Worm (Caenorhabditis elegans): ENCODE measurements around the gene C37C3.11.

DNA sequence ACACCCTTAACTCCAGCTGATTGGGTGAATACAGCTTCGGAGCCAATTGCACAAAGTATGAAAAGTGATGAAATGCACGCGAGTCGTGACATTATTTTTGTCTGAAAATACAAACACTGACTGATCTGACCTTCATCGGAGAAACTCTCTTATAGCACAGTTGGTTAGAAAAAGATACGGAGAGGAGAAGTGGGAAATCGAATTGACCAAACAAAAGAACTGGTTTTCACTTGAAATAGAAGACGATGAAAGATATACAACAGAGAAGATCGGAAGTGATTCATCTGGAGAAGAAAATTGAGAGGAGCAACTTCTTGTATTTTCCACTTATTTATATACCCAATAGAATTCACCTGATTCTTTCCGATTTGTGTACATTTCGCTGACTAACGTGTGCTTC lies 26.8 kb downstream of the C37C3.11 start, which contains the start of gene ttr-33:
- TF ChIP-seq dpl-1 (GFP tag; optimal IDR thresholded peaks at IDR 0.05) (no peak), ceh-20 (GFP tag; IDR thresholded peaks at IDR 0.05) (no peak), pha-4 (GFP tag; IDR thresholded peaks at IDR 0.05) (no peak), pha-4 (tag; optimal IDR thresholded peaks at IDR 0.05) (no peak), zip-2 (tag; optimal IDR thresholded peaks at IDR 0.05) (no peak), snpc-1.2 (GFP tag; IDR thresholded peaks at IDR 0.05) (no peak), rbr-2 (tag; optimal IDR thresholded peaks at IDR 0.05) (no peak), skn-1 (tag; optimal IDR thresholded peaks at IDR 0.05) (no peak), zfp-3 (GFP tag; conservative IDR thresholded peaks at IDR 0.05) (no peak), pqm-1 (tag; optimal IDR thresholded peaks at IDR 0.05) (no peak), unc-39 (tag; optimal IDR thresholded peaks at IDR 0.05) (no peak), ceh-82 (tag; optimal IDR thresholded peaks at IDR 0.05) (no peak), ceh-44 (GFP tag; IDR thresholded peaks at IDR 0.05) (no peak), nhr-6 (tag; optimal IDR thresholded peaks at IDR 0.05) (no peak), lin-29 (GFP tag; IDR thresholded peaks at IDR 0.05) (no peak)

All from whole organism, L4 larva.